Worm (Caenorhabditis elegans): Measurements from ENCODE around the gene T27C5.12.
"Not testable (repeated sequence)": the region's sequence is repeated elsewhere in the genome, so short reads cannot be mapped to it uniquely, and the experiment has no call there.

T27C5.12 gene

ce11 chrV:17464278-17464677 is 49.2 kb downstream of the T27C5.12 start, which contains the start of gene F20E11.7:
Gene F20E11.7 (plus strand): TSS chrV:17464578.
- TF ChIP-seq unc-62 (GFP tag; optimal IDR thresholded peaks at IDR 0.05) = not testable (repeated sequence)

Data from whole organism, dauer.